Worm (Caenorhabditis elegans): ENCODE data around the gene dim-1.

- TF ChIP-seq T22C8.4 (GFP tag; IDR thresholded peaks at IDR 0.05) (no peak), ref-1 (GFP tag; conservative IDR thresholded peaks at IDR 0.05) (no peak), med-1 (GFP tag; optimal IDR thresholded peaks at IDR 0.05; ENCODE audit: insufficient read depth) (no peak), cog-1 (tag; optimal IDR thresholded peaks at IDR 0.05) (no peak), ztf-23 (GFP tag; IDR thresholded peaks at IDR 0.05) (no peak)
Measured at ce11 chrX:8045152-8045551, 12.9 kb downstream of the dim-1 start, which contains the start of gene C18A11.4.
